Worm (Caenorhabditis elegans): ENCODE measurements around the gene gst-16.

ce11 chrII:13611186-13611585 lies 13.1 kb downstream of the gst-16 start, which contains the start of gene gst-24:
- no peak for TF ChIP-seq elt-2 (tag; optimal IDR thresholded peaks at IDR 0.05)
- TF ChIP-seq nhr-90 (tag; optimal IDR thresholded peaks at IDR 0.05; ENCODE audit: poor library complexity), result no peak
- TF ChIP-seq pag-3 (tag; optimal IDR thresholded peaks at IDR 0.05; ENCODE audit: borderline replicate concordance, insufficient read depth), result no peak

Measured in whole organism, L1 larva.